Worm (Caenorhabditis elegans) whole organism, L4/young adult: Measurements from ENCODE around the gene cyp-13A5.

ENCODE experiments used
- W03F9.2 ChIP-seq: fragments of 150-350 bp; optimal IDR thresholded peaks from 2 replicates; lab custom pipeline; 2014; ENCODE audit warnings: missing biosample characterization, missing genetic modification characterization
- dao-5 ChIP-seq: sonication (generic microtip); optimal IDR thresholded peaks from 2 replicates; lab custom pipeline; 2016; ENCODE audit warnings: missing genotype, missing genetic modification characterization, moderate library complexity, missing compliant biosample characterization
- him-1 ChIP-seq: sonication (generic microtip); optimal IDR thresholded peaks from 2 replicates; lab custom pipeline; 2016; ENCODE audit warnings: missing genotype, missing genetic modification reagents, missing genetic modification characterization, missing compliant biosample characterization

- TF ChIP-seq W03F9.2 (tag; lab: Kevin White, UChicago) (no peak), dao-5 (tag; lab: Kevin White, UChicago) (no peak), him-1 (tag; lab: Kevin White, UChicago) (no peak)
Observed at ce11 chrII:9807519-9807972, 7.4 kb upstream of the cyp-13A5 start, which contains the start of gene cyp-13A8.
